Fruit fly (Drosophila melanogaster) whole organism, embryonic: ENCODE data around the gene CG14207.

ENCODE experiments used
- Antp ChIP-seq: fragments of 200-800 bp; sonication (Bioruptor generic); optimal IDR thresholded peaks from 3 replicates; lab custom pipeline; 2016; ENCODE audit warnings: missing biosample characterization, missing genetic modification characterization
- Bgb ChIP-seq: fragments of 200-800 bp; sonication (Bioruptor generic); IDR thresholded peaks from 2 replicates; pipeline ENCODE4 v1.3.6; 2022; ENCODE audit warnings: missing biosample characterization, missing genetic modification characterization; ENCODE audit not compliant: partially characterized antibody
- CG12391 ChIP-seq: fragments of 200-800 bp; sonication (Bioruptor generic); optimal IDR thresholded peaks from 3 replicates; lab custom pipeline; 2018; ENCODE audit warnings: missing biosample characterization, mild to moderate bottlenecking, missing genetic modification characterization, moderate library complexity
- CG15696 ChIP-seq: fragments of 200-800 bp; sonication (Bioruptor generic); optimal IDR thresholded peaks from 2 replicates; lab custom pipeline; 2019; ENCODE audit warnings: missing biosample characterization, mild to moderate bottlenecking, missing genetic modification characterization, moderate library complexity
- CG1603 ChIP-seq: fragments of 200-800 bp; sonication (Bioruptor generic); optimal IDR thresholded peaks from 2 replicates; lab custom pipeline; 2019; ENCODE audit warnings: missing biosample characterization, mild to moderate bottlenecking, missing genetic modification characterization, moderate library complexity
- CG17361 ChIP-seq: fragments of 200-800 bp; sonication (Bioruptor generic); IDR thresholded peaks from 3 replicates; pipeline ENCODE4 v1.3.6; 2022; ENCODE audit warnings: missing biosample characterization, missing genetic modification characterization
- CG17802 ChIP-seq: fragments of 200-800 bp; sonication (Bioruptor generic); optimal IDR thresholded peaks from 2 replicates; lab custom pipeline; 2018; ENCODE audit warnings: missing biosample characterization, mild to moderate bottlenecking, missing genetic modification characterization, moderate library complexity
- CG2889 ChIP-seq: fragments of 200-800 bp; sonication (Bioruptor generic); IDR thresholded peaks from 3 replicates; pipeline ENCODE4 v1.3.6; 2022; ENCODE audit warnings: missing biosample characterization, missing genetic modification characterization
- CG3163 ChIP-seq: fragments of 200-800 bp; sonication (Bioruptor generic); optimal IDR thresholded peaks from 3 replicates; lab custom pipeline; 2016; ENCODE audit warnings: missing biosample characterization, missing genetic modification characterization
- CG32532 ChIP-seq: fragments of 200-800 bp; sonication (Bioruptor generic); IDR thresholded peaks from 2 replicates; pipeline ENCODE4 v1.3.6; 2022; ENCODE audit warnings: missing biosample characterization, missing genetic modification characterization
- CG32772 ChIP-seq: fragments of 200-800 bp; sonication (Bioruptor generic); IDR thresholded peaks from 2 replicates; pipeline ENCODE4 v1.3.6; 2022; ENCODE audit warnings: missing biosample characterization, missing genetic modification characterization
- CG33557 ChIP-seq: fragments of 200-800 bp; sonication (Bioruptor generic); optimal IDR thresholded peaks from 2 replicates; lab custom pipeline; 2019; ENCODE audit warnings: missing biosample characterization, mild to moderate bottlenecking, missing genetic modification characterization, moderate library complexity
- CG8388 ChIP-seq: fragments of 200-800 bp; sonication (Bioruptor generic); optimal IDR thresholded peaks from 2 replicates; lab custom pipeline; 2019; ENCODE audit warnings: missing biosample characterization, mild to moderate bottlenecking, missing genetic modification characterization, moderate library complexity
- CG9797 ChIP-seq: fragments of 200-800 bp; sonication (Bioruptor generic); optimal IDR thresholded peaks from 3 replicates; lab custom pipeline; 2018; ENCODE audit warnings: missing biosample characterization, mild to moderate bottlenecking, missing genetic modification characterization
- CrebB ChIP-seq: fragments of 200-800 bp; sonication (Bioruptor generic); optimal IDR thresholded peaks from 3 replicates; lab custom pipeline; 2018; ENCODE audit warnings: missing biosample characterization, mild to moderate bottlenecking, missing genetic modification characterization
- Dfd ChIP-seq, 2 experiments: fragments of >200 bp; optimal IDR thresholded peaks; 2 replicates each; lab custom pipeline; 2017; ENCODE audit warnings: missing biosample characterization in 2 of 2, missing genetic modification characterization in 2 of 2
- Dll ChIP-seq: fragments of 200-800 bp; sonication (Bioruptor generic); IDR thresholded peaks from 4 replicates; pipeline ENCODE4 v1.3.6; 2022; ENCODE audit warnings: missing biosample characterization, missing genetic modification characterization; ENCODE audit not compliant: partially characterized antibody
- Elba2 ChIP-seq: fragments of 200-800 bp; sonication (Bioruptor generic); optimal IDR thresholded peaks from 3 replicates; lab custom pipeline; 2016; ENCODE audit warnings: missing biosample characterization, missing genetic modification characterization
- Ets97D ChIP-seq: fragments of 200-800 bp; sonication (Bioruptor generic); optimal IDR thresholded peaks from 3 replicates; lab custom pipeline; 2016; ENCODE audit warnings: missing biosample characterization, missing genetic modification characterization
- Hr3 ChIP-seq: fragments of 200-800 bp; sonication (Bioruptor generic); optimal IDR thresholded peaks from 3 replicates; lab custom pipeline; 2016; ENCODE audit warnings: missing biosample characterization, missing genetic modification characterization
- Hsf ChIP-seq: fragments of 200-800 bp; sonication (Bioruptor generic); optimal IDR thresholded peaks from 3 replicates; lab custom pipeline; 2016; ENCODE audit warnings: missing biosample characterization, missing genetic modification characterization
- MBD-R2 ChIP-seq: fragments of 200-800 bp; sonication (Bioruptor generic); IDR thresholded peaks from 2 replicates; pipeline ENCODE4 v1.3.6; 2022; ENCODE audit warnings: missing biosample characterization, missing genetic modification characterization
- Med ChIP-seq: fragments of 200-800 bp; sonication (Bioruptor generic); peaks from one replicate; lab custom pipeline; 2016; ENCODE audit warnings: missing biosample characterization, missing genetic modification characterization, mild to moderate bottlenecking, inconsistent platforms, moderate library complexity
- NC2β ChIP-seq: fragments of 200-800 bp; sonication (Bioruptor generic); optimal IDR thresholded peaks from 2 replicates; lab custom pipeline; 2016; ENCODE audit warnings: missing biosample characterization, missing genetic modification characterization
- Oaz ChIP-seq: fragments of 200-800 bp; sonication (Bioruptor generic); IDR thresholded peaks from 2 replicates; pipeline ENCODE4 v1.3.6; 2022; ENCODE audit warnings: missing biosample characterization, missing genetic modification characterization
- Opbp ChIP-seq: fragments of 200-800 bp; sonication (Bioruptor generic); IDR thresholded peaks from 3 replicates; pipeline ENCODE4 v1.3.6; 2022; ENCODE audit warnings: missing biosample characterization, missing genetic modification characterization; ENCODE audit not compliant: partially characterized antibody
- Pdp1 ChIP-seq, 2 experiments: fragments of 200-800 bp; sonication (Bioruptor generic); optimal IDR thresholded peaks; 3 replicates each; lab custom pipeline; 2016; ENCODE audit warnings: missing biosample characterization in 2 of 2, missing genetic modification characterization in 2 of 2, mild to moderate bottlenecking in 1 of 2, moderate library complexity in 1 of 2
- Ptx1 ChIP-seq: fragments of 200-800 bp; sonication (Bioruptor generic); IDR thresholded peaks from 2 replicates; pipeline ENCODE4 v1.3.6; 2022; ENCODE audit warnings: missing biosample characterization, missing genetic modification characterization
- Scr ChIP-seq: fragments of 200-800 bp; sonication (Bioruptor generic); IDR thresholded peaks from 2 replicates; pipeline ENCODE4 v1.3.6; 2022; ENCODE audit warnings: missing biosample characterization, missing genetic modification characterization; ENCODE audit not compliant: partially characterized antibody
- Sin3A ChIP-seq: fragments of >200 bp; optimal IDR thresholded peaks from 2 replicates; lab custom pipeline; 2018
- Sry-δ ChIP-seq: fragments of 200-800 bp; sonication (Bioruptor generic); optimal IDR thresholded peaks from 2 replicates; lab custom pipeline; 2016; ENCODE audit warnings: missing biosample characterization, missing genetic modification characterization
- Trl ChIP-seq, 3 experiments: fragments of >200 bp in 2 of 3; fragments of 200-800 bp in 1 of 3; sonication (Bioruptor generic) in 1 of 3; optimal IDR thresholded peaks; 2 replicates in 1 of 3; 3 replicates in 2 of 3; lab custom pipeline; 2016 to 2017; ENCODE audit warnings: missing biosample characterization in 1 of 3, missing genetic modification characterization in 1 of 3
- YL-1 ChIP-seq: fragments of 200-800 bp; sonication (Bioruptor generic); optimal IDR thresholded peaks from 3 replicates; lab custom pipeline; 2017; ENCODE audit warnings: missing biosample characterization, mild to moderate bottlenecking, missing genetic modification characterization
- amos ChIP-seq: fragments of 200-800 bp; sonication (Bioruptor generic); IDR thresholded peaks from 2 replicates; pipeline ENCODE4 v1.3.6; 2022; ENCODE audit warnings: missing biosample characterization, missing genetic modification characterization; ENCODE audit not compliant: partially characterized antibody
- chinmo ChIP-seq: fragments of 200-800 bp; sonication (Bioruptor generic); IDR thresholded peaks from 4 replicates; pipeline ENCODE4 v1.3.6; 2022; ENCODE audit warnings: missing biosample characterization, missing genetic modification characterization; ENCODE audit not compliant: partially characterized antibody
- crc ChIP-seq: fragments of 200-800 bp; sonication (Bioruptor generic); optimal IDR thresholded peaks from 2 replicates; lab custom pipeline; 2016; ENCODE audit warnings: missing biosample characterization, missing genetic modification characterization
- cwo ChIP-seq: fragments of 200-800 bp; sonication (Bioruptor generic); optimal IDR thresholded peaks from 3 replicates; lab custom pipeline; 2017; ENCODE audit warnings: missing biosample characterization, missing genetic modification characterization, mild to moderate bottlenecking, moderate library complexity, missing genetic modification reagents
- dysf ChIP-seq: fragments of 200-800 bp; sonication (Bioruptor generic); IDR thresholded peaks from 3 replicates; pipeline ENCODE4 v1.3.6; 2022; ENCODE audit warnings: missing biosample characterization, missing genetic modification characterization
- gfzf ChIP-seq: fragments of 200-800 bp; sonication (Bioruptor generic); optimal IDR thresholded peaks from 2 replicates; lab custom pipeline; 2016; ENCODE audit warnings: missing biosample characterization, mild to moderate bottlenecking, missing genetic modification characterization, moderate library complexity
- grn ChIP-seq: fragments of 200-800 bp; sonication (Bioruptor generic); optimal IDR thresholded peaks from 3 replicates; lab custom pipeline; 2017; ENCODE audit warnings: missing biosample characterization, missing genetic modification characterization
- luna ChIP-seq: fragments of 200-800 bp; sonication (Bioruptor generic); optimal IDR thresholded peaks from 2 replicates; lab custom pipeline; 2016; ENCODE audit warnings: missing biosample characterization, missing genetic modification characterization
- phol ChIP-seq: fragments of 200-800 bp; sonication (Bioruptor generic); optimal IDR thresholded peaks from 3 replicates; lab custom pipeline; 2018; ENCODE audit warnings: missing biosample characterization, mild to moderate bottlenecking, missing genetic modification characterization, moderate library complexity
- prd ChIP-seq, 3 experiments: fragments of >200 bp in 2 of 3; fragments of 200-800 bp in 1 of 3; sonication (Bioruptor generic) in 1 of 3; optimal IDR thresholded peaks in 2 of 3; IDR thresholded peaks in 1 of 3; 2 replicates in 2 of 3; 3 replicates in 1 of 3; pipeline versions ENCODE4 v1.3.6 to Lab custom; 2017 to 2022; ENCODE audit warnings: missing biosample characterization in 1 of 3, missing genetic modification characterization in 1 of 3
- sens ChIP-seq: fragments of 200-800 bp; sonication (Bioruptor generic); peaks from one replicate; lab custom pipeline; 2016; ENCODE audit warnings: missing biosample characterization, missing genetic modification characterization
- sim ChIP-seq: fragments of 200-800 bp; sonication (Bioruptor generic); IDR thresholded peaks from 2 replicates; pipeline ENCODE4 v1.3.6; 2022; ENCODE audit warnings: missing biosample characterization, missing genetic modification characterization
- usp ChIP-seq: fragments of >200 bp; optimal IDR thresholded peaks from 2 replicates; lab custom pipeline; 2017; ENCODE audit warnings: missing biosample characterization, missing genetic modification characterization
- zf30C ChIP-seq: fragments of 200-800 bp; sonication (Bioruptor generic); optimal IDR thresholded peaks from 3 replicates; lab custom pipeline; 2018; ENCODE audit warnings: missing biosample characterization, mild to moderate bottlenecking, missing genetic modification characterization
- zfh2 ChIP-seq: fragments of 200-800 bp; sonication (Bioruptor generic); optimal IDR thresholded peaks from 2 replicates; lab custom pipeline; 2016; ENCODE audit warnings: missing biosample characterization, missing genetic modification characterization

The CG14207 gene

dm6 chrX:19645873-19646541 lies 41.0 kb downstream of the CG14207 start, which contains the start of gene Arp10 (continued):
- peak; percentile 58 for TF ChIP-seq zf30C
- peak; percentile 40 for TF ChIP-seq Sin3A (lab: Kevin White, UChicago)
- peak; percentile 43; the same call in 1 of the 2 replicates for TF ChIP-seq Bgb (GFP tag; lab: Robert Waterston, UW)
- TF ChIP-seq Oaz (GFP tag; lab: Robert Waterston, UW) = no peak
- peak; percentile 73 for TF ChIP-seq MBD-R2
- no peak for TF ChIP-seq Hr3 (GFP tag; lab: Kevin White, UChicago)
- no peak for TF ChIP-seq CrebB
- TF ChIP-seq crc (GFP tag; lab: Kevin White, UChicago) = no peak
- TF ChIP-seq gfzf (GFP tag; lab: Kevin White, UChicago) = peak; percentile 47
- TF ChIP-seq Elba2 (GFP tag; lab: Kevin White, UChicago) = peak; percentile 56
- TF ChIP-seq cwo = no peak
- TF ChIP-seq CG15696 = peak; percentile 13
- TF ChIP-seq sim (GFP tag; lab: Robert Waterston, UW) = no peak
- peak; percentile 51 for TF ChIP-seq Scr (GFP tag; lab: Robert Waterston, UW)
- TF ChIP-seq CG8388 (GFP tag; lab: Kevin White, UChicago) = no peak
- TF ChIP-seq grn (GFP tag; lab: Kevin White, UChicago) = no peak
- TF ChIP-seq Antp (GFP tag; lab: Kevin White, UChicago) = peak; percentile 0
- peak; percentile 59; the same call in 3 of the 4 replicates for TF ChIP-seq Dll (GFP tag; lab: Robert Waterston, UW)
- peak; percentile 36; the same call in 1 of the 2 replicates for TF ChIP-seq CG32532 (GFP tag; lab: Robert Waterston, UW)
- no peak for TF ChIP-seq prd (optimal IDR thresholded peaks at IDR 0.05; lab: Kevin White, UChicago)
- TF ChIP-seq prd (GFP tag; IDR thresholded peaks at IDR 0.05; lab: Robert Waterston, UW) = no peak
- TF ChIP-seq CG2889 (GFP tag; lab: Robert Waterston, UW) = no peak
- no peak for TF ChIP-seq luna
- TF ChIP-seq CG32772 = no peak
- TF ChIP-seq amos = peak; percentile 44; the same call in 1 of the 2 replicates
- peak; percentile 40 for TF ChIP-seq phol (tag; lab: Kevin White, UChicago)
- peak; percentile 17; the same call in 1 of the 2 replicates for TF ChIP-seq Ptx1 (GFP tag; lab: Robert Waterston, UW)
- peak; percentile 57 for TF ChIP-seq Sry-δ (GFP tag; lab: Kevin White, UChicago)
- 0 out of 4 replicates have a peak, but pooled peaks have one; percentile 59 for TF ChIP-seq chinmo (GFP tag; lab: Robert Waterston, UW)
- TF ChIP-seq Med = peak; percentile 57
- peak; percentile 23 to 27 for TF ChIP-seq Pdp1 (GFP tag; optimal IDR thresholded peaks at IDR 0.05; lab: Kevin White, UChicago)
- no peak for TF ChIP-seq NC2β
- TF ChIP-seq CG1603 (tag; lab: Kevin White, UChicago) = peak; percentile 64
- TF ChIP-seq YL-1 (GFP tag; lab: Kevin White, UChicago) = peak; percentile 18
- TF ChIP-seq Trl (optimal IDR thresholded peaks at IDR 0.05; lab: Kevin White, UChicago) = no peak
- TF ChIP-seq Trl (GFP tag; optimal IDR thresholded peaks at IDR 0.05; lab: Kevin White, UChicago) = peak; percentile 41
- TF ChIP-seq CG9797 (GFP tag; lab: Kevin White, UChicago) = peak; percentile 18
- peak; percentile 23 for TF ChIP-seq CG3163 (GFP tag; lab: Kevin White, UChicago)
- TF ChIP-seq Opbp (GFP tag; lab: Robert Waterston, UW) = peak; percentile 60; the same call in 1 of the 3 replicates
- peak; percentile 83 for TF ChIP-seq CG17802 (tag; lab: Kevin White, UChicago)
- TF ChIP-seq Ets97D (GFP tag; lab: Kevin White, UChicago) = peak; percentile 15
- TF ChIP-seq sens (GFP tag; lab: Kevin White, UChicago) = peak; percentile 72
- peak; percentile 14 for TF ChIP-seq zfh2
- TF ChIP-seq CG17361 (GFP tag; lab: Robert Waterston, UW) = 0 out of 3 replicates have a peak, but pooled peaks have one; percentile 35
- TF ChIP-seq usp = no peak
- TF ChIP-seq Dfd (GFP tag; optimal IDR thresholded peaks at IDR 0.05; lab: Kevin White, UChicago) = peak in 1 of 2 experiments; percentile 22
- TF ChIP-seq dysf = 0 out of 3 replicates have a peak, but pooled peaks have one; percentile 6
- TF ChIP-seq CG33557 = peak; percentile 2
- TF ChIP-seq Hsf (GFP tag; lab: Kevin White, UChicago) = peak; percentile 22
- TF ChIP-seq CG12391 = peak; percentile 33
